Fruit fly (Drosophila melanogaster) whole organism, adult: Measurements from ENCODE around the gene CG5342.

Experiments used
- CG7045 ChIP-seq: fragments of 200-800 bp; sonication (Bioruptor generic); optimal IDR thresholded peaks from 2 replicates; lab custom pipeline; 2017; ENCODE audit warnings: missing biosample characterization, mild to moderate bottlenecking, missing genetic modification characterization
- Clk ChIP-seq: fragments of 200-800 bp; sonication (Bioruptor generic); optimal IDR thresholded peaks from 2 replicates; lab custom pipeline; 2017; ENCODE audit warnings: missing biosample characterization, missing genetic modification characterization

DNA sequence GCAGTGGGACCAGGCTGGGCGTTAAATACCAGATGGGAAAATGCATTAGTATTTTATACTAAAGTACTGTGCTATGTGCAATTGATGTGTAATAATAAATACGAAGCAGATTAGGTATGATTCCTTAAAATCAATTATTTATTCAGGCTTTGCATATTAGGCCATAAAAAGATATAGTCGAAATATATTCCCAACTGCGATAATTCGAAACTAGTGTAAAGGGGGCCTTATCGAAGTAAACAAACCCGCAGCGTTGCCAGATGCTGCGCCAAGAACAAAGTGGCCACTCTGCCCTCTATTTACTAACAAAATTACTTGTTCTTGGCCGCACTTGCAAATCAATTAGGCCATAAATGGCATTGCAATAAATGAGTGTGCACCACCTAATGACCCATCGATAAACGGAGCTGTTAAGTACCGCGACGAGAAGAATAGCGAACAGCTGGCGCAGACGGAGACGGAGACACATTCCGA lies 21.1 kb upstream of the CG5342 start, which contains the start of gene CG10898:
- TF ChIP-seq Clk (GFP tag; lab: Kevin White, UChicago) (peak; percentile 60), CG7045 (GFP tag; lab: Kevin White, UChicago) (peak; percentile 76)
